Worm (Caenorhabditis elegans): ENCODE results near the gene gnrr-2.

Gene gnrr-2

ce11 chrV:14408774-14409173 lies at the start of gene gnrr-2:
gnrr-2 (plus strand) TSS chrV:14409074.
- no peak for TF ChIP-seq unc-62 (GFP tag; optimal IDR thresholded peaks at IDR 0.05)

ce11 chrV:14361973-14362372 lies 46.9 kb upstream of the gnrr-2 start:
- TF ChIP-seq unc-62 (GFP tag; optimal IDR thresholded peaks at IDR 0.05): no peak

DNA sequence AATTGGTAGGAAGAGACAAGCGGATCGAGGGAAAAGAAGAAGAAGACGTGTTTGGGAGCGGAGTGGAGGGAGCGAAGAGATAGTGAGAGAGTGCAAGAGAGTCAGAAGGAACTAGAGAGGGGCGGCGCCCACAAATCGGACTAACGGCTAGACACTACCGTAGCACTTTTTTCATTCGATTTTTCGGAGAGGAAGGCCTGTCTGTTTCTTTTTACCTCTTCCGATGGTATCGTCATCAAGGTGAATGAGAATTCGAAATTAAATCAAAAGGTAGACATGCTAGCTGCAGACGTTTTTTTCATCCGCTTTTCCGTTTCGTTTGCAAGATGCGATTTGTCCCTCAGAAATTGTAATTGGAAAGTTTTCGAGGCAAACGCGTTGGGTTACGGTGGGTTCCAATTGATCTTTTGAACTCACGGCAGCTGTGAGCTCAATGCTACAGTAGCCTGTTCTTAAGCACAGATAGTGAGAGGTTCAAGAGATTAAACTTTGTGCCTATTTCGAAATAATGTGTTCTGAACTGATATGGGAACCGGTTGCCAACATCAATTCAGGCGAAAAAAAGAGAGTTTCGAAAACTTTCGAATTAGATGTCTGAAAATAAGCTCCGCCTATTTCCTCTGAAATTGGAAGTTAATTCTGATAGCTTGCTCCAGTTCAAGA lies 44.2 kb upstream of the gnrr-2 start:
- TF ChIP-seq unc-62 (GFP tag; optimal IDR thresholded peaks at IDR 0.05): no peak

DNA sequence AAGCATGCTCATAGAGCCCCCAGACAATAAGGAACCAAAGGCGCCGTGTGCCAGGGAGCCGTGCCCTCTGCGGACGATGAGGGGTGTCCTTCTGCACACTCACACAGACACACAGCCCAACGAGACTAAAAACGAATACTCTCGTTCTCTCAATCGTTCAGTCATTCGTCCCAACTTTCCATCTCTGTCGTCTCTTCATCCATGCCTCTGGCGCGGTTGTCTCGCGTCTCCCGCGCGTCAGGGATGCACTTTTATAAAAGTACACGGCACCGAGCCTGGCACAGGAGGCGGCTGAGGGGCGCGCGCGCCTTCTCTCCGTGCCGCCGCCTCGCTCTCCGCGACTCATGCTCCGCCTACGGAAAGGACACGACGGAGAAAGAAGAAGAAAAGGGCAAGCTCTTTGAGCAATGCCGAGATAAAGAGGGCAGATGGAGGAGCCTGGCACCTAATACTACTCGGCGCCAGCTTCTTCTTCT lies 42.3 kb upstream of the gnrr-2 start:
- no peak for TF ChIP-seq unc-62 (GFP tag; optimal IDR thresholded peaks at IDR 0.05)

DNA sequence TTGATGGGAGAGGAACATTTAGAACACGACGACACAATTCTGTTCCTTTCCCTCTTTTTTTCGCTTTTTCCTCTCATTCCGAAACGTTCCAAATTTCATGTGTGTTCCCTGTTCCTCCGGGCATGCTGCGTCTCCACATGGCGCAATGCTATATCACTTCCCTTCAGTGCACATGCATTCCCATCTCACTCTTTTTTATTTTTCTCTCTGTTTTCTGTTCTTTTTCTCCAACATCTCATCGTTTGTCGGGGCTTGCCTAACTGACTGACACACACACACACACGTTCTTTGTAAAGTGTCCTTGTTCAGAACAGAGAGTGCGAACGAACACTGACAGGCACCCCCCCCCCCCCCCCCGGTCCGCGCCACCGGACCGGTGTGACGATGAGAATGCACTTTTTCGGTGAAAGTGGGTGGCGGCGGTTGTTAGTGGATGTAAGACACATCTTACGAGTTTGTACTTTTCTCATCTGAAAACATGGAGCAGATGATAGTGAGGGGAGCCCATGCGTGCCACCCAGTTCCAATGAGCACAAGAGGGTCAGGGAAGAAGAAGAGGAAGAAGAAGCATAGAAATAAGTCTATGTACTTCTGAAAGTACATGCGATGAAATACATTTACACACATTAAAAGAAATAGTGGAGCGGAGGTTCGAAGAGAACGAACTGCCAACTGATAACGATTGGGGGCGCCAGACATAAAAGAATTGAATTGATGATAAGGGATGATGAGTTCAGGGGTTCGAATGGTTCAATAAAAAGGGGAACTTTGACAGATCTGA lies 40.4 kb upstream of the gnrr-2 start:
- no peak for TF ChIP-seq unc-62 (GFP tag; optimal IDR thresholded peaks at IDR 0.05)

- TF ChIP-seq unc-62 (GFP tag; optimal IDR thresholded peaks at IDR 0.05): no peak
Observed at ce11 chrV:14369412-14369811, 39.5 kb upstream of the gnrr-2 start.

- TF ChIP-seq unc-62 (GFP tag; optimal IDR thresholded peaks at IDR 0.05): no peak
Observed at ce11 chrV:14372774-14373173, 36.1 kb upstream of the gnrr-2 start, which contains the start of gene unc-39. unc-39 (plus strand) TSS chrV:14373074.

DNA sequence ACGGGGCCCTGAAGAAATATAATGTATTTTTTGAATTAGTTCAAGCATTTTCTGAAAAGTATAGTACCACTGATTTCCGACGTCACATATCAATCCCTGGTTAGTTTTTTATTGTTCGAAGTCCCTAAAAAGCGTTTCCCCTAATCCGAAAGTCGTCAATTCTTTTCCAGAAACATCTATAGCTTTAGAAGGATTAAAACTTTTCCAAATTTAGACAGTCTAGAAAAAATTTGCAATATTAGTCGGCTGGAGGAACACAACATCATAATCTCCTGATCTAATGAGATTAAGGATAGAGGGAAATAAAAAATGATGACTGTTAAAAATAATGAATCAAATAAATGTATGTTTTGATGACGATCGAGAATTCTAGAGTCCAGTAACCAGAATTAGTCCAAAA lies 30.8 kb upstream of the gnrr-2 start:
- no peak for TF ChIP-seq unc-62 (GFP tag; optimal IDR thresholded peaks at IDR 0.05)

ce11 chrV:14378986-14379385 lies 29.9 kb upstream of the gnrr-2 start, which contains the start of gene npr-43:
npr-43 (minus strand) TSS chrV:14379086.
- TF ChIP-seq unc-62 (GFP tag; optimal IDR thresholded peaks at IDR 0.05): no peak

DNA sequence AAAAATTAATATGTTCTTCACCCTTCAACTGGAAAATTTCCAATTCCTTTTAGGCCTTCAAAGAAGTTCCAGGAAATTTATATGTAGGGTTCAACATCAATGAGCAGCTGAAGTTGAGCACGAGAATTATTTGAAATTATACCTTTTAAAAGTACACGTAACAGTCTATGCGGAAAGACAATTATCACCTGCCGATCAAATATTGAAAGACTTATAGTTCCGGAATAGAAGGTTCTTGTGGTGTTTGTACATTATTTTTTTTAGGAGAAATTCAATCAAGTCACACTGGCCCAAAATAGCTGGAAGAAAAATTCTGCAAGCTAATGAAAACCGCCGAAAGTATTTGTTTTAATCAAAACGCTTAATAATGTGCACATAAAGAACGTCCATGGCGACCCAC lies 28.6 kb upstream of the gnrr-2 start:
- TF ChIP-seq unc-62 (GFP tag; optimal IDR thresholded peaks at IDR 0.05): no peak

- no peak for TF ChIP-seq unc-62 (GFP tag; optimal IDR thresholded peaks at IDR 0.05)
Observed at ce11 chrV:14391830-14392229, 17.0 kb upstream of the gnrr-2 start, which contains the start of gene C15H11.10. C15H11.10 (plus strand) TSS chrV:14392130.

DNA sequence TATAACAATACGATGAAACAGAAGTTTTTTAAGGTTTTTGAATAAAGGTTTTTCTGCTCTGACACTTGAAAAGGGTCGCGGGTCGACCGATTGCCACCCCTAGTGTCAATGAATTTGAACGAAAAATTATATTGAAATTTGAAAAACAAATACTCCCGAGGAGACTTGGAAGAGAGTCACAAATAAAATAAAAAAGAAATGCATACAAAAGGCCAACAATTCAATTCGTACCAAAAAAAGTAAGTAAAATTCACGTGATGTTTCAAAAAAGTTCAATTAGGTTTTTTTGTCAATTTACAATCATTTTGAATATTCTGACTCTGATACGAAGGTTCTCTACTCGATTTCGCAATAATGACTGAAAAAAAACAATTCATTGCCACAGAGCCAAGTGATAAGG lies 15.4 kb upstream of the gnrr-2 start, which contains the start of gene C15H11.1:
Gene C15H11.1 (plus strand): TSS at position 301 of the 400 bp plus-strand sequence.
- TF ChIP-seq unc-62 (GFP tag; optimal IDR thresholded peaks at IDR 0.05): no peak

DNA sequence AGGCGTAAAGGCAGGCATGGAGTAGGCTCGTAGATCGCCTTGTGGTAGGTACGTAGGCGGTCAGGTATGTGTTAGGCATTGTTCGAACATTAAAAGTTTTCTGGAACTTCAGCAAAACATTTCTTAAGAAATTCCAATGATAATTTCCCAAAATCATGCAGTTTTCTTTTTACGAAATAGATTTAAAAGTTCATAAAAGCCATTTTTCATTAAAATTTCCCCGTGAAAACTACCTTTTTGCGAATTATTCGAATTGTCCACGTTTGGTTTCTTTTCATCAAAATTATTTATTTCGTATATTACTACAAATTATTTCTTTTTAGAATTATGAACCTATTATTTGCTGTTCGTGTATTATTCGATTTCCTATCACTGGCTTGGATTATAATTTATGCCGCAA lies 14.1 kb upstream of the gnrr-2 start, which contains the start of gene C15H11.13:
Gene C15H11.13 (plus strand): TSS at position 301 of the 400 bp plus-strand sequence.
- no peak for TF ChIP-seq unc-62 (GFP tag; optimal IDR thresholded peaks at IDR 0.05)

DNA sequence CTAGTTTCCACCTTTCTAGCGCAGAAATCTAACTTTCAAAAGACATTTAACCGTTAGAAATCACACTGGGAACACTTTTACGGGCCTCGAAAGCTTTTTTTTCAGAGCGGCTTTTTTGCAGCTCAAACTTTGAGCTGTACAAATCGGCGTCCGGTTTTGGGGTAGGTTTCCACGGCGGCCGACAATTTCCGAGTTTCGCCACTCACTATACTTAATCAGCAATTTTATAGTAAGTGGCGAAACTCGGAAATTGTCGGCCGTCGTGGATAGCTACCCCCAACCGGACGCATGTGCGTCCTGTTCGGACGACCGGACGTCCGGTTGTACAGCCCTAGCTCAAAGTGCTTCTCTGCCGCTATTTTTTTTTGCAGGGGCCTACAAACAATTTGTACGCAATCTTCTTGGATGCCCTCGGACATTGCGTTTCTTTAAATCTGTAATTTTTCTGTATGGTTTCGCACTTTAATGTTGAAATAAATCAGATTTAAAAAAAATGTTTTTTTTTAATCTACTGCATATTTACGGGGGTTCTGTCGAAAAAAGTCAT lies 12.7 kb upstream of the gnrr-2 start:
- TF ChIP-seq unc-62 (GFP tag; optimal IDR thresholded peaks at IDR 0.05): no peak

- TF ChIP-seq unc-62 (GFP tag; optimal IDR thresholded peaks at IDR 0.05): no peak
Observed at ce11 chrV:14405647-14406046, 3.2 kb upstream of the gnrr-2 start.

ce11 chrV:14409905-14410304 lies 1.0 kb downstream of the gnrr-2 start:
- no peak for TF ChIP-seq unc-62 (GFP tag; optimal IDR thresholded peaks at IDR 0.05)

Data from whole organism, dauer.